Fruit fly (Drosophila melanogaster) whole organism, larva: ENCODE data around the gene CG13484.
A peak's percentile ranks its signal among the peaks of the same experiment; 100 is the strongest.

Experiments used
- noc ChIP-seq: fragments of 200-800 bp; sonication (Bioruptor generic); optimal IDR thresholded peaks from 3 replicates; lab custom pipeline; 2019; ENCODE audit warnings: missing biosample characterization, mild to moderate bottlenecking, missing genetic modification characterization, moderate library complexity

Gene CG13484

DNA sequence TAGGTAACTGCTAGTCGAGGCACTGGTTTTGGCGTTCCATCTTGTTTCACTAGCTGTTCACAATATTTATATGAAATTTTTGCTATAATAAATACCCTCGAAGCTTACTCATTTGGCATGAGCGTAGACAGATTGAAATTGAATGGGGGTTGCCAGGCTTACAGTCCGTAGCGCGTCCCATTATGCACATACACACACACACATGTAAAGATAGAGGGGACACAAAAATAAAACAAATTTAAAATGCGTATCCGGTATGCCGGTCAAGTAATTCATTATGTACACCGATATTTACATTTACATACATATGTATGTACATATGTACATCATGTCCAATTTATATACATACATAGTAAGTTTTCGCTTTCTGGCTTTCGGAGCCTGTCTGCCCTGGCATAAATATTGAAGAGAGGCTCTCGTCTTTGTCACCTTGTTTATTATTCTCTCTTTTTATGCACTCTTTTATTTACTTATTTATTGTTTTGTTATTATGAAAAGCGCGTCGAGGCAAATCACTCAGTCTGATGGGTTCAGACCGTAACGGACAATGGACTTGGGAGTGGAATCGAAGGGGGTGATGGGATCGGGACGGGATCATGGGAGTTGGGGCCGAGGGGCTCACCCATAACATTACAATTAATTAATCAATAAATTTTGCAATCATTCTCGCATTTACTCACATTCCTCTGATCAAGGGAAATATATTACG is 6.5 kb upstream of the CG13484 start:
- TF ChIP-seq noc = no peak

DNA sequence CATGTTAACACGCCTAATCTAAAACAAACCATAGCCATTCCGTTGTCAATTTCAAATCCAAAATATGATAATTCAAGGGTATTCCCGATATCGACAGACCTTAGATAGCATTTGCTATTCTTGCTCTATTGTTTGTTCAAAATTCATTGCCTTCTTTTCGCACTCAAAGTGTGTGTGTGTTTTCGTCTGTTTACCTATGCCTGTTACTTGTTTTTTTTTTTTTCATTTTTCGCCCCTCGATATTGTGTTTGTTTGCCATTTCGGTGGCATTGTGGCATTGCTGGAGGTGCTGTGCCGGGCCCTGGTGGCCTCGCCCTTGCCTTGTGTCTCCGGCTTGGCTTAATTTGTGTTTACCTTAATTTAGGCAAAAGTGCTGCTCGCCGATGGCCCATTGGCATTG is 3.9 kb upstream of the CG13484 start:
- no peak for TF ChIP-seq noc

DNA sequence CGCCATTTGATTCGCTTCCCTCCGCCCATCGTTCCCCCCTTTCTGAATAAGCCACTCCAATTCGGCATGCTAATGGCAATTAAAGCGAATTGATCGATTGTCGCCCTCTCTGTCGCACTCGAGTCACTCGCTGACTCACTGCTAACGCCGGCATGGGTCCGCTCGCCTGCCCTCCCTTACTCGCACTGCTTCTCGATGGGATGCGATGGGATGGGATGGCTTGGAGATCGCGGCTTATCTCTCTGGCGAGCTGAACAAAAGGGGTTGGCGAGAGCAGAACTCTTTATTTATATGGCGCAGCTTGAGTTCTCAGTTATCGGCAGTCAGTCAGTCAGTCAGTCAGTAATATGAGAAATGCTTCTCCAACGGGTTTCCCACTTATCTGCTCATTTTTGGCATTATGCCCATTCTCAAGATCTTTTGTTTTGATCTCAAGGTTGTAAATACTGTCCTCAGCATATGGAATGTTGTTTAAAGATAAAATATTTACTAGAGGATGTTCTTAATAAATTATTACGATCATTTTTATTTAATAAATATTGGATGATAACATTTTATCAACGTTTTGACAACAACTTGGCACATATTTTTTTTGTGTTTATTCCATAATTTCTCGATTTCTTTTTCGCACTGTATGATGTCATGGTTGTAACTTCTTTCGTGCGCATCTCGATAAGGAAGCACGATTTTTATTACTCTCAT is 3.1 kb upstream of the CG13484 start:
- TF ChIP-seq noc = no peak

DNA sequence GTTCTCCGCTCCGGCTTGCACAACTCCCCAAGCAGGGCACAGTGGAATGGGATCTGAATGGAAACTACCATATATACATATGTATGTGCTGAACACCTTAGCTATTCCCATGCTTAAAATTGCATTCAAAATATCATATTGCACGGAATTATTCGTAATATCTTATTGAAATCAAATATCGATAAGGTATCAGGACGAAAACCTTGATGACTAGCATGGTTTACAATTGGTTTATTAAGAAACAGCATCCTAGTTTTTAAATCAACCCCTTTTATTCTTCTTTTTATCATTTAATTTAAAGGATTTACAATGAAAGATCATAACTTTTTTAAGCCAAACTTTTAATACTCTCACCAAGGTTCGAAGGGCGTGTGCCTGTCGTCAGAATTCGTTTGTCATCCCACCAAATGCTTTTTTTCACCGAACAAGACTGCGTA is 2.4 kb upstream of the CG13484 start:
- peak; percentile 30 for TF ChIP-seq noc

DNA sequence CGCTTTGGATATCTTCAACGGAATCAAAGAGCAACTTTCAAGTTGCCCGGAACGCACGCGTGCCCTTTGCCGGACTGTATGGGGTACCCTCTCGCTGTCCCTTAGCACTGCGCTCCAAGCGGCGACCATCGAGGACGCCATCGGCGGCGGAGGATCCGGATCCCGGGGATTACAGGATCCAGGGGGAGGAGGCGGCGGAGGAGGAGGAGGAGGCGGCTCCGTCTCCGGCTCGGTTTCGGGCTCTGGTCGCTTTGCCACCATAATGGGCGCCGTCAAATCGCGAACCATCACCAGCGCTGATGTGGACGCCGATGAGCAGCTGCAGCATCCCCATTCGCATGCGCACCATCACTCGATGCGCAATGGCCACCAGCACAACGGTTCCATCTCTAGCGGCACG is 927 bp upstream of the CG13484 start:
- no peak for TF ChIP-seq noc

DNA sequence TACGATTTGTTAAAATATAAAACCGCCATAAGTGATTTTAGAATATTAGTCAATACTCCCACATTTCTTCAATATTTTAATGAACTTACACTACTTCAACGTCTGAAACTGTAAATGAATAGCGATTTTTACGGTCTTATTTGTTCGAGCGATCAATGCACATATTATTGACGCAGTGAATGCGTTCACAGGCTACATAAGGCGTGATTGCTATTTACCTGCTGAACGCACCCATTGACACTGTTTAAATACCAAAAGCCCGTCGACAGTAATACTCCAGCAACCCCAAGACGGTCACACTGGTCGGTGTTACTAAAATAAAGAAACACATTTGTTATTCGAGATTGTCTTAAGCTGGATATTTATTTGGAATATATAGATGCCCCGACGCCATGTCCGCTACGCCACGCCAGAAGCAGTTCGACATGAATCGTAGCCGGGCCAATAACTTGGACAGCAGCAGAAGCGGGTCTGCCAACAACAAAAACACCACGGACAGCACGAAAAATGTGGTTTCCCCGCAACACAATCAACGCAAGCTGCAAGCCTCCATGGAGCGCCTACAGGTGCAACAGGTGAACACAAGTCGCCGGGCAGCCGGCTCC is 1.8 kb downstream of the CG13484 start, which contains the start of gene CG6833:
Gene CG6833 (plus strand): TSS at position 263 of the 605 bp plus-strand sequence.
- TF ChIP-seq noc = no peak

DNA sequence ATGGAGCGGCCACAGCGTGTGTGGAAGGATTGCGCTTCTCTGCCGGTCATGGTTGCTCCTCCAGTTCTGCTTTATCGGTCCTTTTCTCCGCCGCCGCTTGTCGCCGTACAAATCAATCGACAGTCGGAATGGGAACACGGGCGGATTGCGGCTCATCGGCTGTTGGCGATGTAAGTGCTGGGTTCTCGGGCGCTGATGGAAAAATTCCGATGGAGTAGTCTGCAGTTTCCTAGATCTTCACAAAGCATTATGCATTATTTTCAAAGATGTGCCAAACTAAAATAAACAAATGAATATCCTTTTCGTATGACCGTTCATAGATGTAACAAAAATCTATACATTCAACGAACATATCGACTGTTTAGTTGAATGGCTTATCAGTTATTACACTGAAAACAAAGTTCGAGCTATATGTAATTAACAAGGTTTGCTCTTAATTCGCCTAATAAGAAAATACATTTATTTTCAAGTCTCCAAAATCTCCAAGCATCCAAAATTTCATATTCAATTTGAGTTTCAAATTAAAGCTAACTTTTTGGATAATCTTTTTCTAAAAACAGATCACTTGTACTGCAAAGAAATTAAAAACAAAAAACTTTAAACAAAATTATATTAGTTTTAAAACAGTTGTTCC is 3.1 kb downstream of the CG13484 start, which contains the start of gene Neurl4:
Gene Neurl4 (minus strand): TSS at position 273 of the 634 bp plus-strand sequence.
- no peak for TF ChIP-seq noc

DNA sequence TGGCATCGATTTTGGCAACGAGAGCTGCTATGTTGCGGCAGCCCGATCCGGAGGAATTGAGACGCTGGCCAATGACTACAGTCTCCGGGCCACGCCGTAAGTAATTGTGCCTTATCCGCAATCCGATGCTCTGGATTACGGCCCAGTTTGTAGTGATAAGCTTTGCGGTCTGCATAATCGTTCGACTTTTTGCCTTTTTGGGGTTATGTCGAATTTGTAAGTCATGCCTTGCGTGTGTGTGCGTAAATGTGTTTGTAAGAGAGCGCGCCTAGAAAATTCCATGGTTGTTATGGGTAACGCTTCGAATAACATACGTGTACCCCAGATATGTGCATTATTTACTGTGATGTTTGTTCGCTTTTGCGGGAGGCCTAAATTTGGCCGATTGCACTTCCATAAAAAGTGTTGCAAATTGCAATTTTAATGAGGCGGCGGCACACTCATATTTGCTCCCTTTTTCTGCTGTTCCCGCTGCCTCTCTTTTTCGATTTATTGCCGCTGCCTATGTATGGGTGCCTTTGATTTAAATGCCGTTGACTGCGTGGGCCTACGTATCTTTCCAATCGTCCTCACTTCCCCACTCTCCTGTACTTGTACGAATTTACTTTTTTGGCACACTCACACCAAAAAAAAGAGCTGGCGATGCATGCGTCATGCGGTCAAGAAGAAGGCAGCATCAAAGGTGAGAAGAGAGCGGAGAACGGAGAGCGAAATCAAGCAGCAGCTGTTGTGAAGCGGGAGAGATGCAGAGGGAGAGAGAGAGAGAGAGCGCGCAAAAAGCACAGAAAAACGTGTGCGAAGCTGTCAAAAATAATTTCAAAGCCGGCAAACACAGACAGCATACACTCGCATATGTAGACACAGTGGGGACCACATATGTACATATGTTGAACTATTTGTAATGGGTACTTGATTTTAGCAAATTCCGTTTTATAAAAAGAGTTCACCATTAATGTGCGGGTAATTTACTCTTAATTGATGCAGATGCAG is 14.9 kb downstream of the CG13484 start:
- TF ChIP-seq noc = no peak

DNA sequence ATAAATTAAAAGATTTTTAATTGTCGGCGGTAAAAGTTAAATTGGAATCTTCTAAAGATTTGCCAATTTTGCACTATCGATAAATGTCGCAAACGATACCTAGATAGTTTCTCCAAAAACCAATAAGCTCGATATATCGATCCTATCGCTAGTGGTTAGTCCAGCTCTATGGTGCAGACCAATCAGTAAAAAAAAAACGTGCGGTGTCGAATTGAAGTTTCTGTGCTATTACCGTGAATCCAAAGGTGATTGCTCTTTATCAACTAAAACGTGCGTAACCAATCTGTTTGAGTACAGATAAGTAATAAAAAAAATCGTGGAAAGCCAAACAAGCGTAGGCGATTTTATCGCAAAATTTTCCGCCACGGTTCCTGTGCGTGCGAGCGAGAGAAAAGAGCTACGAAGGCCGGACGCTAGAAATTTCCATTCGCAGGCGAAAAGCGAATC is 16.0 kb downstream of the CG13484 start, which contains the start of gene Hsp110:
Gene Hsp110 (plus strand): TSS at position 153 of the 447 bp plus-strand sequence.
- TF ChIP-seq noc = peak; percentile 1

DNA sequence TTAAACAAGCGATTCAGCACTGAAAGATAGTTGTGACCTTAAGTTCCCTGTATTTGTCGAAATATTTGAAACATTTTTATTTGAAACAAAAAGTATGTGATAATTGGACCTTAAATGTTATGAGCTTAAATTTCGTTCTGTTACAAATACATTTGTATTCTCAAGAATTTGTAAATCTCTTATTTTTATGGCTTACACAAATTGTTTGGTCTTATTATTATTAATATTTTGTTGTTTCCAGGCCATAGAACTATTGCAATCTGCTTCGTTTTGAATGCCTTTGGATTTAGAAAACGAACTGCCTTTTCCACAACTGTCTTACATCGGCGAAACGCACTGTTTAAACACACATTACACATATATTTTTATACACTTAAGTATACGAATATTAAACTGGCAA is 18.4 kb downstream of the CG13484 start, which contains the start of gene CG6661:
Gene CG6661 (plus strand): TSS at position 301 of the 400 bp plus-strand sequence.
- TF ChIP-seq noc = no peak

DNA sequence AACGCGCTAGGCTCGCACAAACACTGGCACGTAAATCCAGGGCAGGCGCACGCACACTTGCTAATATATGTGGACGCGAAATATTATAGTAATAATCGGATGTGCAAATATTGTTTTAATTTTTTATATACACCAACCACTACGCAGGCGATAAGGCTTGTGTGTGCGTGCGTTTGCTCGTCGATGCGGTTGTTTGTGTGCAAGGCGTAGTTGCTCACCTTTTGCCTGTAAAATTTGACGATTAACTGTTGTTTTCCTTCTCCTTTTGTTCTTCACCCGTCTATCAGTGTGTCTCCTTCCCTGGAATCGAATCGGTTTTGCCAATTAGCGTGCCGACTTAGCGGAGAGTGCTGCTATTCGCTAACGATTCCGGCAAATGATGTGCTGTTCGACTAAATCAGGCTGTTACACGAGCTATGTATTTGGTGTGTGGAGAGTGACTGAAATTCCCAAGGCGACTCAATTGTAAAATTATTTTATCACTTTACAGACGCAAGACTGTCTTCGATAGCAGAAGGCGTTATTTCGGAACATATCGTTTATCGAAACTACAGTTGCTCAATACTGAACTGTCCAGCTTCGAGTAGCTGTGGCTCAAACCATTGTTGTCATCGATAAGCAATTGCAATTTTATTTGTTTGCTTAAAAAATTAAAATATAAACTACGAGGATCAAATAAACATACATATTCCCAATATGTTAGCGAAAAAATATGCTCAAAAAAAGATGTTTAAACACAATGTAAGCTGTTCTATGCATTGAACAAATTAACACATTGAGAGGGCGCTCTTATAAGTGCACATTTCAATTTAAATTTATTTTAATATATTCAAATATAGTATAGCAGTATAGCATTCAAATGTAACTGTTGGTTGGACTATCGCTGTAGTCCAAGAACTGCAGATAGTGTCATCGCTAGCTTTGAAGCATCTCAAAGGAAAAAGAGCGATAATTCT is 21.4 kb downstream of the CG13484 start, which contains the start of the genes CG6650 and endos:
Gene CG6650 (plus strand): TSS at position 280 of the 956 bp plus-strand sequence.
Gene endos (minus strand): TSS at position 536 of the 956 bp plus-strand sequence.
- TF ChIP-seq noc = peak; percentile 62

DNA sequence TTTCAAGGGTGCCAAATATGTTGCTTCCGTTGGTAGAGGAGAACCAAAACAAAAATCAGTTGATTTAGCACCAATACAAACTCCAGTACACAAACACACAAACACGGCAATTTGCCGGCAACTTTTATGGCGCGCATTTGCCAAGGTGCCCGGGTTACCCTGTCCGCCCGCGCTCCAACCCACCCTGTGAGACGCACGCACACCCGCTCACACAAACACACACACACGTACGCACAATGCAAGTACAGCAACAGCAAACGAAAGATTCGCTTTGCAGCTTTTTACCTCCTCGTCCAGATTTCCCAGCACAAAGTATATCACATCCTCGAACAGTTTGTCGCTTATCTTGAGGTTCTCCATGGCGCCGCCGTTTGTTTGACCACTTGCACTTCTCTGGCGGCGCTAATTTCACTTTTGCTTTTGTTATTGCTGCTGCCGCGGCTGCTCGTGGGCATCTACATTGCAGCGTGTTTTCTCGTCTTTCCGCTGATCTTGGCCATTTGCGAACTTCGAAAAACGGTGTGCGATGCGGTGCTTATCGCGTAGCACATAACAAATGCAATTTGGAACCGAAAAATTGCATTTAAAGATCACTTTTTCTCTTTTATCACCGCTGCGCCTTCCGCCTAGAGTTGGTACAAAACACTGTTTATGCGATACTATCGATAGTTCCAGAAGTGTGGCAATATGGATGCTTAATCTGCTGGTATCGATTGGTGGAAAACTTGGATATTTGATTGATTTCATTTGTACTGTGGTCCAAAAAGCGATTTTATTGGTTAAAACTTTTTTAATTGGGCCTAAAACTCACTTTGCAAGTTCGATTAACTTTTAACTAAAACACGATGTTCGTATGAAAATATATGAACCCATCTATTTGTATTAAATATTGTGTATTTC is 24.1 kb downstream of the CG13484 start, which contains the start of gene Ptip:
Gene Ptip (minus strand): TSS at position 637 of the 900 bp plus-strand sequence.
- TF ChIP-seq noc = no peak

DNA sequence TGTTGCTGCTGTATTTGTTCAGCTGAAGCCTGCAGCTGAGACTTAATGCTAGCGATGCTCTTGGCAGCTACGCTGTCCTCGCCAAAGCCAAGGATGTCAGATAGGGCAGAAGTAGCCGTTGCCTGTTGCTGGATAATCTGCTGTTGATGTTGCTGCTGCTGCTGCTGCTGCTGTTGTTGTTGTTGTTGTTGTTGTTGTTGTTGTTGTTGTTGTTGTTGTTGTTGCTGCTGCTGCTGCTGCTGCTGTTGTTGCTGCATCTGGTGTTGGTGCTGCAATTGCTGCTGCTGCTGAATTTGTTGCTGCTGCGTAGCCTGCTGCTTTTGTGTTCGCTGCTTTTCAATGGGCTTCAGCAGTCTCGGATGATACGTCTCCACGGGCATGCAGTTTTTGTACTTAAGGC is 25.3 kb downstream of the CG13484 start:
- no peak for TF ChIP-seq noc
